Fruit fly (Drosophila melanogaster) whole organism, embryonic: ENCODE results near the gene CG31321.

ENCODE experiments used
- C15 ChIP-seq: fragments of 200-800 bp; sonication (Bioruptor generic); IDR thresholded peaks from 3 replicates; pipeline ENCODE4 v1.3.6; 2022; ENCODE audit warnings: missing biosample characterization, missing genetic modification characterization
- CG12236 ChIP-seq: fragments of 200-800 bp; sonication (Bioruptor generic); optimal IDR thresholded peaks from 2 replicates; lab custom pipeline; 2016; ENCODE audit warnings: missing biosample characterization, missing genetic modification characterization
- CG1233 ChIP-seq: fragments of 200-800 bp; sonication (Bioruptor generic); optimal IDR thresholded peaks from 4 replicates; lab custom pipeline; 2018; ENCODE audit warnings: missing biosample characterization, mild to moderate bottlenecking, missing genetic modification characterization
- CG13624 ChIP-seq: fragments of 200-800 bp; sonication (Bioruptor generic); optimal IDR thresholded peaks from 2 replicates; lab custom pipeline; 2016; ENCODE audit warnings: missing biosample characterization, missing genetic modification characterization
- CG14014 ChIP-seq: fragments of 200-800 bp; sonication (Bioruptor generic); IDR thresholded peaks from 2 replicates; pipeline ENCODE4 v1.3.6; 2022; ENCODE audit warnings: missing biosample characterization, missing genetic modification characterization
- CG1602 ChIP-seq: fragments of 200-800 bp; sonication (Bioruptor generic); optimal IDR thresholded peaks from 3 replicates; lab custom pipeline; 2016; ENCODE audit warnings: missing biosample characterization, missing genetic modification characterization
- CG16779 ChIP-seq: fragments of 200-800 bp; sonication (Bioruptor generic); IDR thresholded peaks from 2 replicates; pipeline ENCODE4 v1.3.6; 2022; ENCODE audit warnings: missing biosample characterization, missing genetic modification characterization
- CG2120 ChIP-seq: fragments of 200-800 bp; sonication (Bioruptor generic); optimal IDR thresholded peaks from 3 replicates; lab custom pipeline; 2016; ENCODE audit warnings: missing biosample characterization, missing genetic modification characterization
- CG30020 ChIP-seq: fragments of 200-800 bp; optimal IDR thresholded peaks from 2 replicates; lab custom pipeline; 2019; ENCODE audit warnings: missing biosample characterization, mild to moderate bottlenecking, missing genetic modification characterization, moderate library complexity
- CG6254 ChIP-seq: fragments of 200-800 bp; sonication (Bioruptor generic); optimal IDR thresholded peaks from 3 replicates; lab custom pipeline; 2017; ENCODE audit warnings: mild to moderate bottlenecking, missing biosample characterization, missing genetic modification reagents, missing genetic modification characterization
- CG6683 ChIP-seq: fragments of 200-800 bp; sonication (Bioruptor generic); optimal IDR thresholded peaks from 2 replicates; lab custom pipeline; 2017; ENCODE audit warnings: missing biosample characterization, mild to moderate bottlenecking, missing genetic modification characterization, missing genetic modification reagents
- CG7963 ChIP-seq: fragments of 200-800 bp; sonication (Bioruptor generic); IDR thresholded peaks from 3 replicates; pipeline ENCODE4 v1.3.6; 2022; ENCODE audit warnings: missing biosample characterization, missing genetic modification characterization; ENCODE audit not compliant: partially characterized antibody
- CG8359 ChIP-seq: fragments of 200-800 bp; sonication (Bioruptor generic); optimal IDR thresholded peaks from 2 replicates; lab custom pipeline; 2017; ENCODE audit warnings: missing biosample characterization, mild to moderate bottlenecking, missing genetic modification characterization, borderline replicate concordance
- CG9437 ChIP-seq: fragments of 200-800 bp; sonication (Bioruptor generic); optimal IDR thresholded peaks from 2 replicates; lab custom pipeline; 2018; ENCODE audit warnings: missing biosample characterization, mild to moderate bottlenecking, missing genetic modification characterization
- CG9876 ChIP-seq: fragments of 200-800 bp; sonication (Bioruptor generic); optimal IDR thresholded peaks from 2 replicates; lab custom pipeline; 2016; ENCODE audit warnings: missing biosample characterization, missing genetic modification characterization
- CHES-1-like ChIP-seq: fragments of 200-800 bp; sonication (Bioruptor generic); optimal IDR thresholded peaks from 2 replicates; lab custom pipeline; 2016; ENCODE audit warnings: missing biosample characterization, missing genetic modification characterization
- Dad ChIP-seq: fragments of 200-800 bp; sonication (Bioruptor generic); optimal IDR thresholded peaks from 3 replicates; lab custom pipeline; 2016; ENCODE audit warnings: missing biosample characterization, missing genetic modification characterization
- Deaf1 ChIP-seq: fragments of 200-800 bp; optimal IDR thresholded peaks from 3 replicates; lab custom pipeline; 2019; ENCODE audit warnings: missing biosample characterization, mild to moderate bottlenecking, missing genetic modification characterization, moderate library complexity
- Dek ChIP-seq: fragments of 200-800 bp; sonication (Bioruptor generic); optimal IDR thresholded peaks from 3 replicates; lab custom pipeline; 2019; ENCODE audit warnings: missing biosample characterization, mild to moderate bottlenecking, missing genetic modification characterization, moderate library complexity
- Dfd ChIP-seq, 2 experiments: fragments of >200 bp; optimal IDR thresholded peaks; 2 replicates each; lab custom pipeline; 2017; ENCODE audit warnings: missing biosample characterization in 2 of 2, missing genetic modification characterization in 2 of 2
- Fer1 ChIP-seq: fragments of 200-800 bp; sonication (Bioruptor generic); optimal IDR thresholded peaks from 2 replicates; lab custom pipeline; 2017; ENCODE audit warnings: missing biosample characterization, mild to moderate bottlenecking, missing genetic modification characterization
- H2.0 ChIP-seq: fragments of 200-800 bp; sonication (Bioruptor generic); IDR thresholded peaks from 2 replicates; pipeline ENCODE4 v1.3.6; 2022; ENCODE audit warnings: missing biosample characterization, missing genetic modification characterization
- Lhr ChIP-seq: fragments of 200-800 bp; sonication (Bioruptor generic); optimal IDR thresholded peaks from 3 replicates; lab custom pipeline; 2017; ENCODE audit warnings: mild to moderate bottlenecking, missing biosample characterization, missing genetic modification reagents, missing genetic modification characterization
- NK7.1 ChIP-seq: fragments of 200-800 bp; sonication (Bioruptor generic); optimal IDR thresholded peaks from 3 replicates; lab custom pipeline; 2016; ENCODE audit warnings: missing biosample characterization, missing genetic modification characterization
- Oaz ChIP-seq: fragments of 200-800 bp; sonication (Bioruptor generic); IDR thresholded peaks from 2 replicates; pipeline ENCODE4 v1.3.6; 2022; ENCODE audit warnings: missing biosample characterization, missing genetic modification characterization
- Side ChIP-seq: fragments of 200-800 bp; sonication (Bioruptor generic); optimal IDR thresholded peaks from 2 replicates; lab custom pipeline; 2016; ENCODE audit warnings: missing biosample characterization, missing genetic modification characterization
- Sox100B ChIP-seq: fragments of 200-800 bp; sonication (Bioruptor generic); optimal IDR thresholded peaks from 3 replicates; lab custom pipeline; 2018; ENCODE audit warnings: missing biosample characterization, mild to moderate bottlenecking, missing genetic modification characterization
- Usf ChIP-seq: fragments of 200-800 bp; sonication (Bioruptor generic); optimal IDR thresholded peaks from 2 replicates; lab custom pipeline; 2017; ENCODE audit warnings: missing genotype, missing biosample characterization, missing genetic modification characterization
- Vsx1 ChIP-seq: fragments of 200-800 bp; sonication (Bioruptor generic); optimal IDR thresholded peaks from 2 replicates; lab custom pipeline; 2017; ENCODE audit warnings: missing biosample characterization, mild to moderate bottlenecking, missing genetic modification characterization, missing genetic modification reagents
- YL-1 ChIP-seq: fragments of 200-800 bp; sonication (Bioruptor generic); optimal IDR thresholded peaks from 3 replicates; lab custom pipeline; 2017; ENCODE audit warnings: missing biosample characterization, mild to moderate bottlenecking, missing genetic modification characterization
- ase ChIP-seq: fragments of 200-800 bp; sonication (Bioruptor generic); IDR thresholded peaks from 3 replicates; pipeline ENCODE4 v1.3.6; 2022; ENCODE audit warnings: missing biosample characterization, missing genetic modification characterization
- bcd ChIP-seq: fragments of 200-800 bp; sonication (Bioruptor generic); optimal IDR thresholded peaks from 2 replicates; lab custom pipeline; 2017; ENCODE audit warnings: missing biosample characterization, mild to moderate bottlenecking, missing genetic modification characterization
- chn ChIP-seq: fragments of 200-800 bp; sonication (Bioruptor generic); optimal IDR thresholded peaks from 2 replicates; lab custom pipeline; 2016; ENCODE audit warnings: missing biosample characterization, missing genetic modification characterization
- crol ChIP-seq: fragments of 200-800 bp; sonication (Bioruptor generic); IDR thresholded peaks from 2 replicates; pipeline ENCODE4 v1.3.6; 2022; ENCODE audit warnings: missing biosample characterization, missing genetic modification characterization
- dan ChIP-seq: fragments of 200-800 bp; sonication (Bioruptor generic); IDR thresholded peaks from 2 replicates; pipeline ENCODE4 v1.3.6; 2022; ENCODE audit warnings: missing biosample characterization, missing genetic modification characterization
- dysf ChIP-seq: fragments of 200-800 bp; sonication (Bioruptor generic); IDR thresholded peaks from 3 replicates; pipeline ENCODE4 v1.3.6; 2022; ENCODE audit warnings: missing biosample characterization, missing genetic modification characterization
- h ChIP-seq: fragments of >200 bp; optimal IDR thresholded peaks from 2 replicates; lab custom pipeline; 2017
- hb ChIP-seq: fragments of 200-800 bp; sonication (Bioruptor generic); IDR thresholded peaks from 3 replicates; pipeline ENCODE4 v1.3.6; 2022; ENCODE audit warnings: missing biosample characterization, missing genetic modification characterization; ENCODE audit not compliant: partially characterized antibody
- lbe ChIP-seq: fragments of 200-800 bp; sonication (Bioruptor generic); optimal IDR thresholded peaks from 2 replicates; lab custom pipeline; 2016; ENCODE audit warnings: missing biosample characterization, mild to moderate bottlenecking, missing genetic modification characterization
- pan ChIP-seq, 4 experiments: fragments of >200 bp in 3 of 4; fragments of 200-800 bp in 1 of 4; sonication (Bioruptor generic) in 1 of 4; optimal IDR thresholded peaks in 3 of 4; IDR thresholded peaks in 1 of 4; 2 replicates each; pipeline versions ENCODE4 v1.3.6 to Lab custom; 2017 to 2022; ENCODE audit warnings: missing biosample characterization in 2 of 4, missing genetic modification characterization in 2 of 4, mixed read lengths in 1 of 4
- pfk ChIP-seq: fragments of 200-800 bp; sonication (Bioruptor generic); optimal IDR thresholded peaks from 2 replicates; lab custom pipeline; 2018; ENCODE audit warnings: missing biosample characterization, mild to moderate bottlenecking, missing genetic modification characterization, moderate library complexity
- rib ChIP-seq: fragments of 200-800 bp; sonication (Bioruptor generic); IDR thresholded peaks from 2 replicates; pipeline ENCODE4 v1.3.6; 2022; ENCODE audit warnings: missing biosample characterization, missing genetic modification characterization
- sens-2 ChIP-seq: fragments of 200-800 bp; sonication (Bioruptor generic); IDR thresholded peaks from 2 replicates; pipeline ENCODE4 v1.3.6; 2022; ENCODE audit warnings: missing biosample characterization, missing genetic modification characterization
- slou ChIP-seq: fragments of 200-800 bp; sonication (Bioruptor generic); optimal IDR thresholded peaks from 3 replicates; lab custom pipeline; 2016; ENCODE audit warnings: missing biosample characterization, missing genetic modification characterization
- tup ChIP-seq: fragments of 200-800 bp; sonication (Bioruptor generic); optimal IDR thresholded peaks from 2 replicates; lab custom pipeline; 2016; ENCODE audit warnings: missing biosample characterization, mild to moderate bottlenecking, missing genetic modification characterization, moderate library complexity
- vfl ChIP-seq: fragments of 200-800 bp; sonication (Bioruptor generic); optimal IDR thresholded peaks from 2 replicates; lab custom pipeline; 2016; ENCODE audit warnings: missing biosample characterization, missing genetic modification characterization
- vnd ChIP-seq: fragments of 200-800 bp; sonication (Bioruptor generic); IDR thresholded peaks from 3 replicates; pipeline ENCODE4 v1.3.6; 2022; ENCODE audit warnings: missing biosample characterization, missing genetic modification characterization; ENCODE audit not compliant: partially characterized antibody
- z ChIP-seq: fragments of 200-800 bp; sonication (Bioruptor generic); IDR thresholded peaks from 3 replicates; pipeline ENCODE4 v1.3.6; 2022; ENCODE audit warnings: missing biosample characterization, missing genetic modification characterization
- zen2 ChIP-seq: fragments of 200-800 bp; sonication (Bioruptor generic); IDR thresholded peaks from 3 replicates; pipeline ENCODE4 v1.3.6; 2022; ENCODE audit warnings: missing biosample characterization, missing genetic modification characterization; ENCODE audit not compliant: partially characterized antibody

CG31321 gene

dm6 chr3R:14288669-14289383, 21.3 kb upstream of the CG31321 start, which contains the start of gene red:
Gene red (plus strand): TSS chr3R:14289071.
- no peak for TF ChIP-seq vnd (GFP tag; lab: Robert Waterston, UW)
- TF ChIP-seq lbe (GFP tag; lab: Kevin White, UChicago): peak; percentile 49
- TF ChIP-seq Usf: no peak
- no peak for TF ChIP-seq slou
- peak; percentile 32 for TF ChIP-seq Vsx1 (GFP tag; lab: Kevin White, UChicago)
- TF ChIP-seq sens-2 (GFP tag; lab: Robert Waterston, UW): 0 out of 2 replicates have a peak, but pooled peaks have one; percentile 9
- TF ChIP-seq Fer1: peak; percentile 85
- peak; percentile 60 for TF ChIP-seq Sox100B (GFP tag; lab: Kevin White, UChicago)
- no peak for TF ChIP-seq CHES-1-like (GFP tag; lab: Kevin White, UChicago)
- peak; percentile 57; the same call in 1 of the 3 replicates for TF ChIP-seq ase (GFP tag; lab: Robert Waterston, UW)
- 0 out of 3 replicates have a peak, but pooled peaks have one; percentile 5 for TF ChIP-seq C15 (GFP tag; lab: Robert Waterston, UW)
- TF ChIP-seq Lhr (GFP tag; lab: Kevin White, UChicago): no peak
- TF ChIP-seq rib: no peak; the same call in 1 of the 2 replicates
- peak; percentile 17 for TF ChIP-seq CG9876 (GFP tag; lab: Kevin White, UChicago)
- no peak for TF ChIP-seq Dfd (GFP tag; optimal IDR thresholded peaks at IDR 0.05; lab: Kevin White, UChicago)
- no peak for TF ChIP-seq CG8359 (GFP tag; lab: Kevin White, UChicago)
- peak; percentile 78 for TF ChIP-seq bcd (GFP tag; lab: Kevin White, UChicago)
- peak; percentile 58; the same call in 2 of the 3 replicates for TF ChIP-seq z
- TF ChIP-seq pfk (GFP tag; lab: Kevin White, UChicago): peak; percentile 13
- TF ChIP-seq Dad (GFP tag; lab: Kevin White, UChicago): peak; percentile 28
- no peak for TF ChIP-seq hb (GFP tag; lab: Robert Waterston, UW)
- peak; percentile 45 for TF ChIP-seq CG6683 (GFP tag; lab: Kevin White, UChicago)
- TF ChIP-seq Dek (tag; lab: Kevin White, UChicago): peak; percentile 62
- TF ChIP-seq chn (GFP tag; lab: Kevin White, UChicago): peak; percentile 30
- peak; percentile 66 for TF ChIP-seq CG1233 (GFP tag; lab: Kevin White, UChicago)
- peak; percentile 49 for TF ChIP-seq NK7.1 (GFP tag; lab: Kevin White, UChicago)
- peak; percentile 86 for TF ChIP-seq Deaf1 (tag; lab: Kevin White, UChicago)
- no peak for TF ChIP-seq CG7963
- TF ChIP-seq CG1602 (GFP tag; lab: Kevin White, UChicago): peak; percentile 42
- TF ChIP-seq Oaz (GFP tag; lab: Robert Waterston, UW): no peak
- no peak for TF ChIP-seq zen2
- no peak for TF ChIP-seq CG30020
- no peak for TF ChIP-seq vfl
- peak; percentile 84 for TF ChIP-seq dysf (GFP tag; lab: Robert Waterston, UW)
- TF ChIP-seq CG12236 (GFP tag; lab: Kevin White, UChicago): no peak
- TF ChIP-seq Side (GFP tag; lab: Kevin White, UChicago): no peak
- peak; percentile 54 for TF ChIP-seq tup (GFP tag; lab: Kevin White, UChicago)
- TF ChIP-seq dan (GFP tag; lab: Robert Waterston, UW): no peak
- TF ChIP-seq CG2120 (GFP tag; lab: Kevin White, UChicago): peak; percentile 89
- TF ChIP-seq H2.0 (GFP tag; lab: Robert Waterston, UW): peak; percentile 71
- no peak for TF ChIP-seq pan (optimal IDR thresholded peaks at IDR 0.05; lab: Kevin White, UChicago)
- TF ChIP-seq pan (GFP tag; optimal IDR thresholded peaks at IDR 0.05 in 1 of 2, IDR thresholded peaks at IDR 0.05 in 1 of 2): peak in 1 of 2 experiments; percentile 79
- peak; percentile 31 for TF ChIP-seq CG13624 (GFP tag; lab: Kevin White, UChicago)
- TF ChIP-seq h: no peak
- TF ChIP-seq crol (GFP tag; lab: Robert Waterston, UW): no peak
- no peak for TF ChIP-seq CG16779 (GFP tag; lab: Robert Waterston, UW)
- TF ChIP-seq CG14014 (GFP tag; lab: Robert Waterston, UW): peak; percentile 80
- peak; percentile 66 for TF ChIP-seq CG9437 (GFP tag; lab: Kevin White, UChicago)
- peak; percentile 45 for TF ChIP-seq CG6254 (GFP tag; lab: Kevin White, UChicago)
- peak; percentile 37 for TF ChIP-seq YL-1 (GFP tag; lab: Kevin White, UChicago)
